Worm (Caenorhabditis elegans) whole organism, late embryonic: ENCODE results near the gene grl-11.

Experiments used
- K09A11.1 ChIP-seq: sonication (generic microtip); optimal IDR thresholded peaks from 2 replicates; lab custom pipeline; 2017; ENCODE audit warnings: antibody characterized with exemption, mild to moderate bottlenecking, missing genetic modification characterization, missing compliant biosample characterization; ENCODE audit not compliant: insufficient read depth
- ama-1 ChIP-seq: fragments of 150-350 bp; optimal IDR thresholded peaks from 2 replicates; lab custom pipeline; 2014
- ceh-19 ChIP-seq: fragments of 200-800 bp; sonication (Bioruptor generic); optimal IDR thresholded peaks from 2 replicates; lab custom pipeline; 2018; ENCODE audit warnings: mild to moderate bottlenecking, missing genetic modification characterization, missing compliant biosample characterization
- ceh-31 ChIP-seq: sonication (generic microtip); optimal IDR thresholded peaks from 2 replicates; lab custom pipeline; 2016; ENCODE audit warnings: missing genetic modification characterization, missing compliant biosample characterization
- ets-4 ChIP-seq: sonication (generic microtip); optimal IDR thresholded peaks from 2 replicates; lab custom pipeline; 2016; ENCODE audit warnings: missing genetic modification characterization, missing compliant biosample characterization
- lin-11 ChIP-seq: fragments of 200-800 bp; sonication (Bioruptor generic); optimal IDR thresholded peaks from 2 replicates; lab custom pipeline; 2018; ENCODE audit warnings: mild to moderate bottlenecking, missing genetic modification characterization, missing compliant biosample characterization
- nhr-232 ChIP-seq: sonication (generic microtip); optimal IDR thresholded peaks from 2 replicates; lab custom pipeline; 2016; ENCODE audit warnings: missing genetic modification characterization, missing compliant biosample characterization
- pha-4 ChIP-seq: fragments of 150-350 bp; optimal IDR thresholded peaks from 2 replicates; lab custom pipeline; 2018; ENCODE audit warnings: missing biosample characterization, missing genetic modification reagents, missing genetic modification characterization
- rnt-1 ChIP-seq: sonication (generic microtip); optimal IDR thresholded peaks from 2 replicates; lab custom pipeline; 2016; ENCODE audit warnings: missing genetic modification characterization, missing compliant biosample characterization
- unc-42 ChIP-seq: sonication (generic microtip); optimal IDR thresholded peaks from 2 replicates; lab custom pipeline; 2016; ENCODE audit warnings: missing genotype, missing genetic modification characterization, missing compliant biosample characterization

DNA sequence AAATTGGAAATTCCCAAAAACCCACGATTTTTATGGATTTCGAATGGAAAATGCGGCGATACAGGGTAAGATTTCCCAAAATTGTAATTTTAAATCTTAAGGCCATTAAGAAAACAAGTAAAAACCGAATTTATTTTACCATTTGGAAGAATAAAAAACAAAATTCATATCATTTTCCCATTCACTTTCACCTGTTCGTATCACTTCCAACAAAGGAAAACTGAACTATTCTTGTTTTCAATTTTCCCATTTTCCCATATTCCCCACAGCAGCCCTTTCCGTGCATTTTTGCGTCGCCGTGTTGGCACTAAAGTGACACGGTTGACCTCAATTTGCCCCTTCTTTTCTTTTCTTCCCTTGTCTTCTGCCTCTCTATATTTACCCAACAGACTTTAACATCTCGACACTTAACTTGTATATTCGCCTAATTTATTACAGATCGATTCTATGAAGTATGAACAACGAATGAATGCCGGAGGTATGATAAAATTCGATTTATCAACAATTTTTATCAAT lies 7.7 kb upstream of the grl-11 start, which contains the start of gene sec-16A.1:
- TF ChIP-seq ceh-31 (no peak), pha-4 (tag; lab: Kevin White, UChicago) (no peak), ama-1 (lab: Kevin White, UChicago) (no peak), rnt-1 (no peak), nhr-232 (tag; lab: Kevin White, UChicago) (no peak), unc-42 (tag; lab: Kevin White, UChicago) (no peak), ceh-19 (GFP tag; lab: Kevin White, UChicago) (no peak), K09A11.1 (tag; lab: Kevin White, UChicago) (no peak), lin-11 (tag; lab: Kevin White, UChicago) (no peak), ets-4 (no peak)
